Fruit fly (Drosophila melanogaster): ENCODE data around the gene CG12811.

- TF ChIP-seq br (GFP tag; optimal IDR thresholded peaks at IDR 0.05) (no peak), GATAd (GFP tag; optimal IDR thresholded peaks at IDR 0.05) (no peak), psq (GFP tag; optimal IDR thresholded peaks at IDR 0.05) (no peak), lola (GFP tag; optimal IDR thresholded peaks at IDR 0.05) (no peak), CrebA (GFP tag; optimal IDR thresholded peaks at IDR 0.05; ENCODE audit: borderline replicate concordance) (no peak), sv (GFP tag; optimal IDR thresholded peaks at IDR 0.05) (no peak), Vsx2 (GFP tag; optimal IDR thresholded peaks at IDR 0.05; ENCODE audit: partially characterized antibody) (no peak), pan (optimal IDR thresholded peaks at IDR 0.05) (no peak), Jra (GFP tag; optimal IDR thresholded peaks at IDR 0.05) (no peak), tai (GFP tag; optimal IDR thresholded peaks at IDR 0.05) (no peak), N (GFP tag; optimal IDR thresholded peaks at IDR 0.05) (no peak), Dfd (GFP tag; optimal IDR thresholded peaks at IDR 0.05) (no peak)
Measured at dm6 chr3R:10067605-10068004, 19.0 kb upstream of the CG12811 start, which contains the start of gene CG33784.
